Worm (Caenorhabditis elegans) whole organism, L4 larva: ENCODE measurements around the gene ccm-2.
A peak's percentile ranks its signal among the peaks of the same experiment; 100 is the strongest.

Source experiments
- F10B5.3 ChIP-seq: sonication (generic microtip); optimal IDR thresholded peaks from 2 replicates; lab custom pipeline; 2016; ENCODE audit warnings: mild to moderate bottlenecking, missing genetic modification characterization, missing compliant biosample characterization
- F44E2.7 ChIP-seq: fragments of 200-800 bp; sonication (Bioruptor generic); IDR thresholded peaks from 2 replicates; pipeline ENCODE4 v2.1.2; 2022; ENCODE audit warnings: missing genetic modification characterization, missing compliant biosample characterization
- Y48G9A.11 ChIP-seq: fragments of 200-800 bp; sonication (Bioruptor generic); IDR thresholded peaks from 2 replicates; pipeline ENCODE4 v1.3.6; 2022; ENCODE audit warnings: missing genetic modification reagents, missing genetic modification characterization, missing compliant biosample characterization
- Y75B8A.6 ChIP-seq: fragments of 200-800 bp; sonication (Bioruptor generic); IDR thresholded peaks from 2 replicates; pipeline ENCODE4 v1.3.6; 2022; ENCODE audit warnings: missing genetic modification reagents, missing genetic modification characterization, missing compliant biosample characterization
- ZK546.5 ChIP-seq, 2 experiments: sonication (generic microtip); optimal IDR thresholded peaks; 2 replicates each; lab custom pipeline; 2017; ENCODE audit warnings: missing biosample characterization in 2 of 2, missing genetic modification characterization in 2 of 2
- aha-1 ChIP-seq: fragments of 150-350 bp; peaks from one replicate; lab custom pipeline; 2014; ENCODE audit warnings: missing biosample characterization, missing genetic modification characterization
- ama-1 ChIP-seq: fragments of 150-350 bp; optimal IDR thresholded peaks from 2 replicates; lab custom pipeline; 2014; ENCODE audit warnings: inconsistent platforms, mixed read lengths
- ceh-20 ChIP-seq: fragments of 200-800 bp; sonication (Bioruptor generic); IDR thresholded peaks from 2 replicates; pipeline ENCODE4 v1.3.6; 2022; ENCODE audit warnings: missing genetic modification reagents, missing genetic modification characterization, missing compliant biosample characterization
- ceh-32 ChIP-seq: sonication (generic microtip); optimal IDR thresholded peaks from 2 replicates; lab custom pipeline; 2016; ENCODE audit warnings: mild to moderate bottlenecking, missing genetic modification characterization, missing compliant biosample characterization; ENCODE audit not compliant: poor library complexity
- ceh-44 ChIP-seq: fragments of 200-800 bp; sonication (Bioruptor generic); IDR thresholded peaks from 2 replicates; pipeline ENCODE4 v1.3.6; 2022; ENCODE audit warnings: missing genetic modification reagents, missing genetic modification characterization, missing compliant biosample characterization
- ceh-62 ChIP-seq: sonication (generic microtip); optimal IDR thresholded peaks from 2 replicates; lab custom pipeline; 2017; ENCODE audit warnings: missing biosample characterization, missing genetic modification characterization
- daf-16 ChIP-seq, 3 experiments: sonication (generic microtip); optimal IDR thresholded peaks; 2 replicates each; lab custom pipeline; 2016 to 2017; ENCODE audit warnings: missing genetic modification characterization in 3 of 3, missing genetic modification reagents in 3 of 3, mild to moderate bottlenecking in 2 of 3, missing compliant biosample characterization in 2 of 3, missing biosample characterization in 1 of 3, moderate library complexity in 1 of 3
- daf-19 ChIP-seq: fragments of 200-800 bp; sonication (Bioruptor generic); conservative IDR thresholded peaks from 2 replicates; pipeline ENCODE4 v1.3.6; 2022; ENCODE audit warnings: missing genetic modification characterization, missing compliant biosample characterization
- dmd-6 ChIP-seq: fragments of 200-800 bp; sonication (Bioruptor generic); IDR thresholded peaks from 2 replicates; pipeline ENCODE4 v1.3.6; 2022; ENCODE audit warnings: missing genetic modification reagents, missing genetic modification characterization, missing compliant biosample characterization
- dmd-8 ChIP-seq: fragments of 200-800 bp; sonication (Bioruptor generic); IDR thresholded peaks from 2 replicates; pipeline ENCODE4 v1.3.6; 2022; ENCODE audit warnings: missing genetic modification characterization, missing compliant biosample characterization
- dmd-9 ChIP-seq: fragments of 200-800 bp; sonication (Bioruptor generic); IDR thresholded peaks from 2 replicates; pipeline ENCODE4 v1.3.6; 2022; ENCODE audit warnings: missing genetic modification reagents, missing genetic modification characterization, missing compliant biosample characterization
- dpl-1 ChIP-seq: fragments of 150-350 bp; optimal IDR thresholded peaks from 2 replicates; lab custom pipeline; 2014; ENCODE audit warnings: missing biosample characterization, missing genetic modification reagents, missing genetic modification characterization
- fos-1 ChIP-seq: fragments of 150-350 bp; optimal IDR thresholded peaks from 2 replicates; lab custom pipeline; 2014; ENCODE audit warnings: missing biosample characterization, missing genetic modification characterization
- hif-1 ChIP-seq, 2 experiments: sonication (generic microtip); optimal IDR thresholded peaks; 2 replicates each; lab custom pipeline; 2016 to 2017; ENCODE audit warnings: missing compliant biosample characterization in 2 of 2, missing genetic modification characterization in 2 of 2, missing genetic modification reagents in 2 of 2, missing genotype in 2 of 2, mild to moderate bottlenecking in 1 of 2
- hlh-11 ChIP-seq: fragments of 200-800 bp; sonication (Bioruptor generic); optimal IDR thresholded peaks from 2 replicates; lab custom pipeline; 2018; ENCODE audit warnings: mild to moderate bottlenecking, missing genetic modification characterization, missing compliant biosample characterization
- hlh-30 ChIP-seq: sonication (generic microtip); optimal IDR thresholded peaks from 2 replicates; lab custom pipeline; 2017; ENCODE audit warnings: antibody characterized with exemption, mild to moderate bottlenecking, missing genetic modification characterization, missing compliant biosample characterization; ENCODE audit not compliant: insufficient read depth
- jun-1 ChIP-seq: fragments of 150-350 bp; optimal IDR thresholded peaks from 2 replicates; lab custom pipeline; 2014; ENCODE audit warnings: missing biosample characterization, missing genetic modification reagents, missing genetic modification characterization
- lin-13 ChIP-seq: fragments of 150-350 bp; optimal IDR thresholded peaks from 2 replicates; lab custom pipeline; 2014; ENCODE audit warnings: missing biosample characterization, missing genetic modification reagents, missing genetic modification characterization
- lin-29 ChIP-seq: fragments of 200-800 bp; sonication (Bioruptor generic); IDR thresholded peaks from 2 replicates; pipeline ENCODE4 v1.3.6; 2022; ENCODE audit warnings: missing genetic modification reagents, missing genetic modification characterization, missing compliant biosample characterization
- lir-3 ChIP-seq: sonication (generic microtip); optimal IDR thresholded peaks from 2 replicates; lab custom pipeline; 2016; ENCODE audit warnings: mild to moderate bottlenecking, missing genetic modification characterization, missing compliant biosample characterization
- madf-5 ChIP-seq, 2 experiments: fragments of 200-800 bp; sonication (Bioruptor generic); IDR thresholded peaks; 2 replicates each; pipeline ENCODE4 v1.3.6; 2022; ENCODE audit warnings: missing compliant biosample characterization in 2 of 2, missing genetic modification characterization in 2 of 2
- mdt-29 ChIP-seq: fragments of 200-800 bp; sonication (Bioruptor generic); IDR thresholded peaks from 2 replicates; pipeline ENCODE4 v1.3.6; 2022; ENCODE audit warnings: missing genetic modification reagents, missing genetic modification characterization, missing compliant biosample characterization
- mxl-3 ChIP-seq: fragments of 200-800 bp; sonication (Bioruptor generic); optimal IDR thresholded peaks from 2 replicates; lab custom pipeline; 2018; ENCODE audit warnings: mild to moderate bottlenecking, missing genetic modification characterization, missing compliant biosample characterization
- nhr-237 ChIP-seq: sonication (generic microtip); optimal IDR thresholded peaks from 2 replicates; lab custom pipeline; 2017; ENCODE audit warnings: missing biosample characterization, missing genetic modification characterization
- nhr-28 ChIP-seq: fragments of 150-350 bp; optimal IDR thresholded peaks from 2 replicates; lab custom pipeline; 2014; ENCODE audit warnings: missing biosample characterization, missing genetic modification characterization
- nhr-42 ChIP-seq: fragments of 200-800 bp; sonication (Bioruptor generic); IDR thresholded peaks from 2 replicates; pipeline ENCODE4 v1.3.6; 2022; ENCODE audit warnings: missing genetic modification characterization, missing compliant biosample characterization
- nhr-77 ChIP-seq: fragments of 150-350 bp; optimal IDR thresholded peaks from 2 replicates; lab custom pipeline; 2014; ENCODE audit warnings: missing biosample characterization, missing genetic modification characterization
- pqm-1 ChIP-seq: sonication (generic microtip); optimal IDR thresholded peaks from 2 replicates; lab custom pipeline; 2017; ENCODE audit warnings: missing biosample characterization, missing genetic modification characterization
- rbr-2 ChIP-seq: sonication (generic microtip); optimal IDR thresholded peaks from 2 replicates; lab custom pipeline; 2016; ENCODE audit warnings: missing genotype, missing genetic modification characterization, missing compliant biosample characterization
- sdz-12 ChIP-seq: fragments of 200-800 bp; sonication (Bioruptor generic); optimal IDR thresholded peaks from 2 replicates; lab custom pipeline; 2018; ENCODE audit warnings: mild to moderate bottlenecking, missing genetic modification characterization, missing compliant biosample characterization
- set-16 ChIP-seq: fragments of 200-800 bp; sonication (Bioruptor generic); IDR thresholded peaks from 2 replicates; pipeline ENCODE4 v1.3.6; 2022; ENCODE audit warnings: missing genetic modification reagents, missing genetic modification characterization, missing compliant biosample characterization
- snpc-4 ChIP-seq: fragments of 150-350 bp; optimal IDR thresholded peaks from 2 replicates; lab custom pipeline; 2014; ENCODE audit warnings: missing biosample characterization, missing genetic modification characterization
- tag-97 ChIP-seq: fragments of 200-800 bp; sonication (Bioruptor generic); IDR thresholded peaks from 2 replicates; pipeline ENCODE4 v1.3.6; 2022; ENCODE audit warnings: missing genetic modification characterization, missing compliant biosample characterization
- unc-130 ChIP-seq: sonication (generic microtip); optimal IDR thresholded peaks from 2 replicates; lab custom pipeline; 2016; ENCODE audit warnings: missing genetic modification reagents, missing genetic modification characterization, missing compliant biosample characterization
- unc-62 ChIP-seq, 3 experiments: fragments of 150-350 bp in 1 of 3; sonication (generic microtip); optimal IDR thresholded peaks in 2 of 3; peaks in 1 of 3; 1 replicate in 1 of 3; 2 replicates in 2 of 3; lab custom pipeline; 2014 to 2017; ENCODE audit warnings: missing biosample characterization in 3 of 3, missing genetic modification characterization in 3 of 3, missing genetic modification reagents in 3 of 3, missing genotype in 1 of 3
- zag-1 ChIP-seq: fragments of 150-350 bp; optimal IDR thresholded peaks from 2 replicates; lab custom pipeline; 2014; ENCODE audit warnings: missing biosample characterization, missing genetic modification characterization
- zfp-2 ChIP-seq: sonication (generic microtip); optimal IDR thresholded peaks from 2 replicates; lab custom pipeline; 2016; ENCODE audit warnings: mild to moderate bottlenecking, missing genetic modification characterization, missing compliant biosample characterization
- zip-11 ChIP-seq: fragments of 200-800 bp; sonication (Bioruptor generic); IDR thresholded peaks from 2 replicates; pipeline ENCODE4 v1.3.6; 2022; ENCODE audit warnings: missing genetic modification characterization, missing compliant biosample characterization
- zip-2 ChIP-seq: fragments of 150-350 bp; optimal IDR thresholded peaks from 2 replicates; lab custom pipeline; 2014; ENCODE audit warnings: missing biosample characterization, missing genetic modification characterization
- ztf-7 ChIP-seq: fragments of 150-350 bp; optimal IDR thresholded peaks from 2 replicates; lab custom pipeline; 2014; ENCODE audit warnings: missing biosample characterization, missing genetic modification characterization

ccm-2 gene

DNA sequence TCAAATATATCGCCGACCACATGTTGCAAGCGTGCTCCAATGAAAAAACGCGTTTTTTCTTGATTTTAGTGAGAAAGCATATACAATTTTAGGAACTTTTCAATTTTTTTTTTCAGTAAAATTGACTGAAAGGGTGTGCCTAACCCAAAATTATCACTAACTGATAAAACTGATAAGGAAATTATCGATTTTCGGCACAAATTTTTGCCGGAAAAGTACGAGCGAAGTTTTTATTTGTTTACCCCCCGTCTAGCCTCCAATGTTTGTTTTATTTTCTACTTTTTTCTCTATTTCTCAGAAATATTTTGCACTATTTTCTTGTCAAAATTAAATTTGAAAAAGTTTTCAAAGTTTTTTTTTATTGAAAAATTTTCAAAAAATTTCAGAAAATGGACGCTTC is at the start of gene ccm-2:
Gene ccm-2, plus strand, starts transcription at position 387 of the 400 bp plus-strand sequence.
- no peak for TF ChIP-seq Y75B8A.6
- peak; percentile 25 for TF ChIP-seq pqm-1 (tag; lab: Kevin White, UChicago)
- no peak for TF ChIP-seq zag-1
- no peak for TF ChIP-seq lin-13 (GFP tag; lab: Kevin White, UChicago)
- no peak for TF ChIP-seq daf-16 (GFP tag; optimal IDR thresholded peaks at IDR 0.05; lab: Kevin White, UChicago)
- peak; percentile 70 for TF ChIP-seq daf-16 (tag; optimal IDR thresholded peaks at IDR 0.05; lab: Kevin White, UChicago)
- no peak for TF ChIP-seq nhr-77 (tag; lab: Kevin White, UChicago)
- no peak for TF ChIP-seq dpl-1
- peak; percentile 46 for TF ChIP-seq nhr-28
- TF ChIP-seq hif-1 (tag; optimal IDR thresholded peaks at IDR 0.05; lab: Kevin White, UChicago): no peak
- TF ChIP-seq, all 104 proteins: peak for 3

DNA sequence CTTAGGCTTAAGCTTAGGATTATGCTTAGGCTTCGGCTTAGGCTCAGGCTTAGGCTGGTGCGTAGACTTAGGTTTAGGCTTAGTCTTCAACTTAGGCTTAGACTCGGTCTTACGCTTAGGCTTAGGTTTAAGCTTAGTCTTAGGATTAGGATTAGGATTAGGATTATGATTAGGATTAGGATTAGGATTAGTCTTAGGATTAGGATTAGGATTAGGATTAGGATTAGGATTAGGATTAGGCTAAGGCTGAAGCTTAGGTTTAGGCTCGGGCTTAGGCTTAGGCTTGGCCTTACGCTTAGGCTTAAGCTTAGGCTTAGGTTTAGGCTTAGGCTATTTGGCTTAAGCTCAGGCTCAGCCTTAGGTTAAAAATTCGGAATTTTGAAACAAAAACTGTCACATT is 49.3 kb upstream of the ccm-2 start:
- TF ChIP-seq F44E2.7 (GFP tag; lab: Robert Waterston, UW) (no peak), F10B5.3 (no peak), ZK546.5 (tag; optimal IDR thresholded peaks at IDR 0.05; lab: Kevin White, UChicago) (no peak), fos-1 (tag; lab: Kevin White, UChicago) (no peak), sdz-12 (no peak), Y48G9A.11 (GFP tag; lab: Robert Waterston, UW) (no peak), ama-1 (no peak), daf-19 (GFP tag; lab: Robert Waterston, UW) (no peak), zag-1 (no peak), ceh-20 (GFP tag; lab: Robert Waterston, UW) (no peak), hlh-11 (tag; lab: Kevin White, UChicago) (no peak), mxl-3 (GFP tag; lab: Kevin White, UChicago) (no peak), unc-130 (no peak), hlh-30 (tag; lab: Kevin White, UChicago) (no peak), jun-1 (tag; lab: Kevin White, UChicago) (no peak), daf-16 (GFP tag; optimal IDR thresholded peaks at IDR 0.05; lab: Kevin White, UChicago) (no peak), daf-16 (tag; optimal IDR thresholded peaks at IDR 0.05; lab: Kevin White, UChicago) (no peak), nhr-237 (tag; lab: Kevin White, UChicago) (no peak)

DNA sequence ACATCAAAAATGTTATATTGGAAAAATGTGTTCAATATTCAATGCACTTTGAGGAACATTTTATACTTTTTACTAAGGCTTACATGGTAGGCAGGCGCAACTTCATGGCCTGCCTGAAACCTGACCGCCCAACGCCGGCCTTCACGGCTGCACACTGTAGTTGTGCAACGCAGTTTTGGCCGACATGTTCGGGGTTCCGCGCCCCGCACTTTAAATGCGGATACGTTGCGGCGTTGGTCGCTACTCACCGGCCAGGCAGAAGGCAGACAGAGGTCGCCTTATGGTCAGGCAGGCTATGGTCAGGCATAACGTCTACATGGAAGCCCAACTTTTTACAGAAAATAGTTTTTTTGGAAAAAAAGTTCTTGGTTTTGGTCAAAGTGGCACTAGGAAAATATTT is 43.8 kb upstream of the ccm-2 start:
- TF ChIP-seq aha-1 (tag; lab: Kevin White, UChicago) (peak; percentile 50), tag-97 (GFP tag; lab: Robert Waterston, UW) (no peak), dmd-8 (0 out of 2 replicates have a peak, but pooled peaks have one; percentile 29), snpc-4 (no peak), dmd-6 (no peak), set-16 (GFP tag; lab: Robert Waterston, UW) (peak; percentile 52)

DNA sequence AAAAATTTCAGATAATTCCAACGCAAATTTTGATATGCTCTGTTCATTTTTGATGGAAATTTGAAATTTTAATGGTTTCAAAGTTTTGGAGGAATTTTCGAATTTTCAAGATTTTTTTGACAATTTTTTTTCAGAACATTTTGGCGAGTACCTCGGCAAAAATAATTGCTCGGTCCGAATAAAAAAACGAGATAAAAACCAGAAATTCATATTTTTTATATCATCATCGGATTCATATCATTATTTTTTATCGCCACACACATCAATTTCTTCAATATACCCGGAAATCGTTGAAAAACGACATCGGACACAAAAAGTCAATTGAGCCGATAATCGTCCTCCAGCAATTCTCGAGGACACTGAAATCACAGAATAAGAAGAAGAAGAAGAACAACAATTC is 42.7 kb upstream of the ccm-2 start:
- TF ChIP-seq dmd-9 (GFP tag; lab: Robert Waterston, UW) (no peak), unc-62 (GFP tag; optimal IDR thresholded peaks at IDR 0.05 in 1 of 2; lab: Kevin White, UChicago) (peak in 1 of 2 experiments; percentile 15), unc-62 (tag; optimal IDR thresholded peaks at IDR 0.05; lab: Kevin White, UChicago) (no peak), lir-3 (tag; lab: Kevin White, UChicago) (no peak), aha-1 (tag; lab: Kevin White, UChicago) (peak; percentile 72), ztf-7 (no peak)

DNA sequence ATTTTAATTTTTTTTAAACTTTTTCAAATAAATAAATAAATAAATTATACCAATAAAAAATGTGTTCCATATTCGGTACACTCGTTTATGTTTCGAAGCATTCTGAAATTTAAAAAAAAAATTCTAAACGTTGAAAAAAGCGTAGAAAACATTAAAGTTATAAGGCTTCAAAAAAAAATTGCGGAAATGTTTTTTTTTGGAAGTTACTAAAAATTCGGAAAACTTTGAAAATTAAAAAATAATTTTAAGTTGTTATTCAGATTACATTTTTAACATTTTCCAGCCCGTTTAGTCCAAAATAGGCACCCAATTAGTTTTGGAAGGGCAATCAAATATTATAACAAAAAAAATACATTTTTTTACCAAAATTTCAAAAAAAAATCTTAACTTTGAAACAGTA is 30.5 kb upstream of the ccm-2 start, which contains the start of gene Y38C1BA.1:
Gene Y38C1BA.1, minus strand, starts transcription at position 101 of the 400 bp plus-strand sequence.
- TF ChIP-seq nhr-42 (GFP tag; lab: Robert Waterston, UW) (no peak), mdt-29 (GFP tag; lab: Robert Waterston, UW) (no peak), nhr-28 (no peak), F10B5.3 (no peak), tag-97 (GFP tag; lab: Robert Waterston, UW) (no peak), rbr-2 (tag; lab: Kevin White, UChicago) (no peak), zip-11 (no peak), zfp-2 (tag; lab: Kevin White, UChicago) (no peak), lin-29 (GFP tag; lab: Robert Waterston, UW) (no peak), zip-2 (tag; lab: Kevin White, UChicago) (no peak), ceh-32 (tag; lab: Kevin White, UChicago) (no peak), nhr-237 (tag; lab: Kevin White, UChicago) (no peak), madf-5 (GFP tag; IDR thresholded peaks at IDR 0.05; lab: Robert Waterston, UW) (no peak), ceh-44 (GFP tag; lab: Robert Waterston, UW) (no peak), dpl-1 (no peak), ceh-62 (no peak), ama-1 (no peak), lin-13 (GFP tag; lab: Kevin White, UChicago) (no peak)
